Fruit fly (Drosophila melanogaster) whole organism, embryonic: ENCODE results near the gene CG10947.

Experiments
- CG12071 ChIP-seq: fragments of 200-800 bp; sonication (Bioruptor generic); optimal IDR thresholded peaks from 3 replicates; lab custom pipeline; 2018; ENCODE audit warnings: missing biosample characterization, mild to moderate bottlenecking, missing genetic modification characterization
- CG12769 ChIP-seq: fragments of 200-800 bp; sonication (Bioruptor generic); optimal IDR thresholded peaks from 2 replicates; lab custom pipeline; 2019; ENCODE audit warnings: missing biosample characterization, mild to moderate bottlenecking, missing genetic modification characterization, moderate library complexity
- CG13287 ChIP-seq: fragments of 200-800 bp; sonication (Bioruptor generic); IDR thresholded peaks from 2 replicates; pipeline ENCODE4 v1.3.6; 2022; ENCODE audit warnings: missing biosample characterization, missing genetic modification characterization; ENCODE audit not compliant: partially characterized antibody
- CG14050 ChIP-seq: fragments of 200-800 bp; sonication (Bioruptor generic); IDR thresholded peaks from 3 replicates; pipeline ENCODE4 v1.3.6; 2022; ENCODE audit warnings: missing biosample characterization, missing genetic modification characterization
- CG14710 ChIP-seq: fragments of 200-800 bp; sonication (Bioruptor generic); optimal IDR thresholded peaks from 3 replicates; lab custom pipeline; 2019; ENCODE audit warnings: missing biosample characterization, mild to moderate bottlenecking, missing genetic modification characterization, moderate library complexity
- CG15601 ChIP-seq: fragments of 200-800 bp; sonication (Bioruptor generic); optimal IDR thresholded peaks from 3 replicates; lab custom pipeline; 2019; ENCODE audit warnings: missing biosample characterization, mild to moderate bottlenecking, missing genetic modification characterization, moderate library complexity
- CG16813 ChIP-seq: fragments of 200-800 bp; sonication (Bioruptor generic); IDR thresholded peaks from 3 replicates; pipeline ENCODE4 v1.3.6; 2022; ENCODE audit warnings: missing biosample characterization, missing genetic modification characterization; ENCODE audit not compliant: partially characterized antibody
- CG17186 ChIP-seq: fragments of 200-800 bp; sonication (Bioruptor generic); optimal IDR thresholded peaks from 3 replicates; lab custom pipeline; 2017; ENCODE audit warnings: missing biosample characterization, missing genetic modification reagents, missing genetic modification characterization
- CG30403 ChIP-seq: fragments of 200-800 bp; sonication (Bioruptor generic); optimal IDR thresholded peaks from 3 replicates; lab custom pipeline; 2016; ENCODE audit warnings: missing biosample characterization, missing genetic modification characterization
- CG33213 ChIP-seq: fragments of 200-800 bp; sonication (Bioruptor generic); optimal IDR thresholded peaks from 3 replicates; lab custom pipeline; 2016; ENCODE audit warnings: missing biosample characterization, missing genetic modification characterization
- CG4617 ChIP-seq: fragments of 200-800 bp; sonication (Bioruptor generic); optimal IDR thresholded peaks from 3 replicates; lab custom pipeline; 2016; ENCODE audit warnings: missing biosample characterization, missing genetic modification characterization, borderline replicate concordance
- CG4820 ChIP-seq: fragments of 200-800 bp; sonication (Bioruptor generic); optimal IDR thresholded peaks from 3 replicates; lab custom pipeline; 2016; ENCODE audit warnings: missing biosample characterization, missing genetic modification characterization
- CG6765 ChIP-seq: fragments of 200-800 bp; sonication (Bioruptor generic); optimal IDR thresholded peaks from 3 replicates; lab custom pipeline; 2017; ENCODE audit warnings: missing biosample characterization, mild to moderate bottlenecking, missing genetic modification characterization
- CG7357 ChIP-seq: fragments of 200-800 bp; sonication (Bioruptor generic); IDR thresholded peaks from 3 replicates; pipeline ENCODE4 v1.3.6; 2022; ENCODE audit warnings: missing biosample characterization, missing genetic modification characterization
- CG7745 ChIP-seq: fragments of 200-800 bp; sonication (Bioruptor generic); optimal IDR thresholded peaks from 2 replicates; lab custom pipeline; 2018; ENCODE audit warnings: missing biosample characterization, mild to moderate bottlenecking, missing genetic modification characterization, moderate library complexity
- CG7963 ChIP-seq: fragments of 200-800 bp; sonication (Bioruptor generic); IDR thresholded peaks from 3 replicates; pipeline ENCODE4 v1.3.6; 2022; ENCODE audit warnings: missing biosample characterization, missing genetic modification characterization; ENCODE audit not compliant: partially characterized antibody
- CG8944 ChIP-seq: fragments of 200-800 bp; sonication (Bioruptor generic); optimal IDR thresholded peaks from 3 replicates; lab custom pipeline; 2016; ENCODE audit warnings: missing biosample characterization, missing genetic modification characterization
- Gsc ChIP-seq: fragments of 200-800 bp; sonication (Bioruptor generic); IDR thresholded peaks from 2 replicates; pipeline ENCODE4 v1.3.6; 2022; ENCODE audit warnings: missing biosample characterization, missing genetic modification characterization
- HLH4C ChIP-seq: fragments of 200-800 bp; sonication (Bioruptor generic); IDR thresholded peaks from 3 replicates; pipeline ENCODE4 v1.3.6; 2022; ENCODE audit warnings: missing biosample characterization, missing genetic modification characterization; ENCODE audit not compliant: partially characterized antibody
- HmgD ChIP-seq: fragments of 200-800 bp; sonication (Bioruptor generic); optimal IDR thresholded peaks from 3 replicates; lab custom pipeline; 2016; ENCODE audit warnings: missing biosample characterization, missing genetic modification characterization
- NC2α ChIP-seq: fragments of 200-800 bp; sonication (Bioruptor generic); optimal IDR thresholded peaks from 2 replicates; lab custom pipeline; 2016; ENCODE audit warnings: missing biosample characterization, missing genetic modification characterization
- Nf-YA ChIP-seq: fragments of 200-800 bp; sonication (Bioruptor generic); IDR thresholded peaks from 2 replicates; pipeline ENCODE4 v1.3.6; 2022; ENCODE audit warnings: missing biosample characterization, missing genetic modification characterization
- Rx ChIP-seq: fragments of 200-800 bp; sonication (Bioruptor generic); IDR thresholded peaks from 2 replicates; pipeline ENCODE4 v1.3.6; 2022; ENCODE audit warnings: missing biosample characterization, missing genetic modification characterization
- Scr ChIP-seq: fragments of 200-800 bp; sonication (Bioruptor generic); IDR thresholded peaks from 2 replicates; pipeline ENCODE4 v1.3.6; 2022; ENCODE audit warnings: missing biosample characterization, missing genetic modification characterization; ENCODE audit not compliant: partially characterized antibody
- aop ChIP-seq: fragments of 200-800 bp; sonication (Bioruptor generic); IDR thresholded peaks from 2 replicates; pipeline ENCODE4 v1.3.6; 2022; ENCODE audit warnings: missing biosample characterization, missing genetic modification characterization
- ase ChIP-seq: fragments of 200-800 bp; sonication (Bioruptor generic); IDR thresholded peaks from 3 replicates; pipeline ENCODE4 v1.3.6; 2022; ENCODE audit warnings: missing biosample characterization, missing genetic modification characterization
- chif ChIP-seq, 2 experiments: fragments of 200-800 bp; sonication (Bioruptor generic); optimal IDR thresholded peaks; 3 replicates each; lab custom pipeline; 2016; ENCODE audit warnings: missing biosample characterization in 2 of 2, missing genetic modification characterization in 2 of 2
- chm ChIP-seq: fragments of 200-800 bp; sonication (Bioruptor generic); IDR thresholded peaks from 2 replicates; pipeline ENCODE4 v1.3.6; 2022; ENCODE audit warnings: missing biosample characterization, missing genetic modification characterization
- crol ChIP-seq: fragments of 200-800 bp; sonication (Bioruptor generic); IDR thresholded peaks from 2 replicates; pipeline ENCODE4 v1.3.6; 2022; ENCODE audit warnings: missing biosample characterization, missing genetic modification characterization
- dpn ChIP-seq, 2 experiments: fragments of 200-800 bp; sonication (Bioruptor generic); optimal IDR thresholded peaks; 3 replicates each; lab custom pipeline; 2016; ENCODE audit warnings: missing biosample characterization in 2 of 2, missing genetic modification characterization in 2 of 2
- en ChIP-seq: fragments of 200-800 bp; sonication (Bioruptor generic); optimal IDR thresholded peaks from 2 replicates; lab custom pipeline; 2016; ENCODE audit warnings: missing biosample characterization, missing genetic modification characterization
- fd96Cb ChIP-seq: fragments of 200-800 bp; sonication (Bioruptor generic); optimal IDR thresholded peaks from 2 replicates; lab custom pipeline; 2018; ENCODE audit warnings: missing biosample characterization, mild to moderate bottlenecking, missing genetic modification characterization, moderate library complexity
- fu2 ChIP-seq: fragments of 200-800 bp; sonication (Bioruptor generic); optimal IDR thresholded peaks from 2 replicates; lab custom pipeline; 2016; ENCODE audit warnings: missing biosample characterization, missing genetic modification characterization
- gcm2 ChIP-seq: fragments of 200-800 bp; sonication (Bioruptor generic); optimal IDR thresholded peaks from 2 replicates; lab custom pipeline; 2016; ENCODE audit warnings: missing biosample characterization, missing genetic modification characterization
- hbn ChIP-seq: fragments of 200-800 bp; sonication (Bioruptor generic); IDR thresholded peaks from 2 replicates; pipeline ENCODE4 v1.3.6; 2022; ENCODE audit warnings: missing biosample characterization, missing genetic modification characterization; ENCODE audit not compliant: partially characterized antibody
- her ChIP-seq: fragments of 200-800 bp; sonication (Bioruptor generic); optimal IDR thresholded peaks from 2 replicates; lab custom pipeline; 2016; ENCODE audit warnings: missing biosample characterization, missing genetic modification characterization
- inv ChIP-seq: fragments of 200-800 bp; sonication (Bioruptor generic); IDR thresholded peaks from 2 replicates; pipeline ENCODE4 v1.3.6; 2022; ENCODE audit warnings: missing biosample characterization, missing genetic modification characterization; ENCODE audit not compliant: partially characterized antibody
- lmd ChIP-seq: fragments of 200-800 bp; sonication (Bioruptor generic); IDR thresholded peaks from 2 replicates; pipeline ENCODE4 v1.3.6; 2022; ENCODE audit warnings: missing biosample characterization, missing genetic modification characterization
- nom ChIP-seq: fragments of 200-800 bp; sonication (Bioruptor generic); optimal IDR thresholded peaks from 2 replicates; lab custom pipeline; 2017; ENCODE audit warnings: missing biosample characterization, missing genetic modification characterization, mild to moderate bottlenecking, moderate library complexity, missing genetic modification reagents
- otp ChIP-seq: fragments of 200-800 bp; sonication (Bioruptor generic); IDR thresholded peaks from 3 replicates; pipeline ENCODE4, ENCODE4 v1.3.6; 2022; ENCODE audit warnings: missing biosample characterization, missing genetic modification characterization
- p53 ChIP-seq: fragments of 200-800 bp; sonication (Bioruptor generic); optimal IDR thresholded peaks from 2 replicates; lab custom pipeline; 2016; ENCODE audit warnings: missing biosample characterization, missing genetic modification characterization
- pita ChIP-seq: fragments of 200-800 bp; sonication (Bioruptor generic); optimal IDR thresholded peaks from 2 replicates; lab custom pipeline; 2017; ENCODE audit warnings: missing biosample characterization, mild to moderate bottlenecking, missing genetic modification characterization
- sc ChIP-seq, 3 experiments: fragments of >200 bp in 2 of 3; fragments of 200-800 bp in 1 of 3; sonication (Bioruptor generic) in 1 of 3; optimal IDR thresholded peaks; 2 replicates in 2 of 3; 3 replicates in 1 of 3; lab custom pipeline; 2017; ENCODE audit warnings: mild to moderate bottlenecking in 1 of 3, missing biosample characterization in 1 of 3, missing genetic modification characterization in 1 of 3, missing genetic modification reagents in 1 of 3
- sima ChIP-seq: fragments of 200-800 bp; sonication (Bioruptor generic); optimal IDR thresholded peaks from 2 replicates; lab custom pipeline; 2016; ENCODE audit warnings: missing biosample characterization, missing genetic modification characterization
- sqz ChIP-seq: fragments of 200-800 bp; sonication (Bioruptor generic); optimal IDR thresholded peaks from 3 replicates; lab custom pipeline; 2018; ENCODE audit warnings: missing biosample characterization, mild to moderate bottlenecking, missing genetic modification characterization
- stc ChIP-seq: fragments of 200-800 bp; sonication (Bioruptor generic); IDR thresholded peaks from 2 replicates; pipeline ENCODE4 v1.3.6; 2022; ENCODE audit warnings: missing biosample characterization, missing genetic modification characterization
- tgo ChIP-seq: fragments of 200-800 bp; sonication (Bioruptor generic); IDR thresholded peaks from 3 replicates; pipeline ENCODE4 v1.3.6; 2022; ENCODE audit warnings: missing biosample characterization, missing genetic modification characterization
- wek ChIP-seq: fragments of 200-800 bp; sonication (Bioruptor generic); optimal IDR thresholded peaks from 3 replicates; lab custom pipeline; 2018; ENCODE audit warnings: missing biosample characterization, mild to moderate bottlenecking, missing genetic modification characterization, moderate library complexity
- wor ChIP-seq: fragments of 200-800 bp; sonication (Bioruptor generic); IDR thresholded peaks from 2 replicates; pipeline ENCODE4 v1.3.6; 2022; ENCODE audit warnings: missing biosample characterization, missing genetic modification characterization
- zf30C ChIP-seq: fragments of 200-800 bp; sonication (Bioruptor generic); optimal IDR thresholded peaks from 3 replicates; lab custom pipeline; 2018; ENCODE audit warnings: missing biosample characterization, mild to moderate bottlenecking, missing genetic modification characterization

CG10947 gene

dm6 chr2L:20464385-20464784 lies 49.8 kb upstream of the CG10947 start (continued):
- TF ChIP-seq CG17186 (GFP tag; lab: Kevin White, UChicago) (no peak), chm (GFP tag; lab: Robert Waterston, UW) (0 out of 2 replicates have a peak, but pooled peaks have one; percentile 17), lmd (GFP tag; lab: Robert Waterston, UW) (no peak), HLH4C (no peak), p53 (GFP tag; lab: Kevin White, UChicago) (no peak), otp (GFP tag; lab: Robert Waterston, UW) (no peak), wor (GFP tag; lab: Robert Waterston, UW) (no peak), her (GFP tag; lab: Kevin White, UChicago) (no peak), Scr (GFP tag; lab: Robert Waterston, UW) (no peak), hbn (no peak), NC2α (GFP tag; lab: Kevin White, UChicago) (no peak), CG12071 (peak; percentile 27), chif (GFP tag; optimal IDR thresholded peaks at IDR 0.05; lab: Kevin White, UChicago) (peak in 1 of 2 experiments; percentile 9), CG14050 (GFP tag; lab: Robert Waterston, UW) (0 out of 3 replicates have a peak, but pooled peaks have one; percentile 10), sqz (GFP tag; lab: Kevin White, UChicago) (no peak), ase (GFP tag; lab: Robert Waterston, UW) (no peak), nom (GFP tag; lab: Kevin White, UChicago) (no peak), inv (GFP tag; lab: Robert Waterston, UW) (peak; percentile 31; the same call in 1 of the 2 replicates), wek (GFP tag; lab: Kevin White, UChicago) (no peak), Rx (GFP tag; lab: Robert Waterston, UW) (no peak), fu2 (GFP tag; lab: Kevin White, UChicago) (no peak), zf30C (GFP tag; lab: Kevin White, UChicago) (no peak), CG4820 (GFP tag; lab: Kevin White, UChicago) (no peak), crol (GFP tag; lab: Robert Waterston, UW) (no peak), pita (peak; percentile 1), HmgD (GFP tag; lab: Kevin White, UChicago) (no peak), fd96Cb (tag; lab: Kevin White, UChicago) (no peak), CG7963 (GFP tag; lab: Robert Waterston, UW) (no peak), CG12769 (tag; lab: Kevin White, UChicago) (no peak), stc (GFP tag; lab: Robert Waterston, UW) (no peak), sc (optimal IDR thresholded peaks at IDR 0.05; lab: Kevin White, UChicago) (no peak), sc (GFP tag; optimal IDR thresholded peaks at IDR 0.05; lab: Kevin White, UChicago) (peak; percentile 18), CG13287 (GFP tag; lab: Robert Waterston, UW) (no peak; the same call in 1 of the 2 replicates), CG4617 (GFP tag; lab: Kevin White, UChicago) (no peak), CG15601 (tag; lab: Kevin White, UChicago) (peak; percentile 18), dpn (GFP tag; optimal IDR thresholded peaks at IDR 0.05; lab: Kevin White, UChicago) (peak in 1 of 2 experiments; percentile 32), CG14710 (peak; percentile 34), CG7357 (GFP tag; lab: Robert Waterston, UW) (no peak), tgo (GFP tag; lab: Robert Waterston, UW) (no peak), sima (GFP tag; lab: Kevin White, UChicago) (no peak), CG33213 (GFP tag; lab: Kevin White, UChicago) (no peak), en (GFP tag; lab: Kevin White, UChicago) (no peak), aop (GFP tag; lab: Robert Waterston, UW) (no peak), CG30403 (GFP tag; lab: Kevin White, UChicago) (no peak), gcm2 (GFP tag; lab: Kevin White, UChicago) (no peak), Gsc (GFP tag; lab: Robert Waterston, UW) (no peak), Nf-YA (GFP tag; lab: Robert Waterston, UW) (no peak), CG6765 (GFP tag; lab: Kevin White, UChicago) (peak; percentile 4), CG8944 (no peak), CG7745 (no peak), CG16813 (GFP tag; lab: Robert Waterston, UW) (peak; percentile 48; the same call in 2 of the 3 replicates)
